Worm (Caenorhabditis elegans): ENCODE measurements around the gene C02F5.2.

C02F5.2 gene

ce11 chrIII:8242809-8243208 lies 6.6 kb upstream of the C02F5.2 start, which contains the start of gene C02F5.12 (continued):
- TF ChIP-seq mep-1 (tag; optimal IDR thresholded peaks at IDR 0.05): peak; percentile 63
- TF ChIP-seq sptf-1 (tag; optimal IDR thresholded peaks at IDR 0.05): no peak
- TF ChIP-seq nhr-85 (tag): peak; percentile 46
- TF ChIP-seq ces-1 (GFP tag; optimal IDR thresholded peaks at IDR 0.05): no peak
- no peak for TF ChIP-seq nhr-19 (GFP tag; conservative IDR thresholded peaks at IDR 0.05)
- TF ChIP-seq nhr-84 (tag; optimal IDR thresholded peaks at IDR 0.05): no peak
- no peak for TF ChIP-seq C16A3.4 (tag; optimal IDR thresholded peaks at IDR 0.05)
- no peak for TF ChIP-seq irx-1 (tag; optimal IDR thresholded peaks at IDR 0.05)
- no peak for TF ChIP-seq nhr-76 (tag; optimal IDR thresholded peaks at IDR 0.05)
- no peak for TF ChIP-seq lin-15B (tag; optimal IDR thresholded peaks at IDR 0.05)
- TF ChIP-seq elt-3 (tag; optimal IDR thresholded peaks at IDR 0.05): no peak
- no peak for TF ChIP-seq nhr-47 (tag; optimal IDR thresholded peaks at IDR 0.05)
- no peak for TF ChIP-seq nhr-28 (tag; optimal IDR thresholded peaks at IDR 0.05)
- TF ChIP-seq xbp-1 (tag; optimal IDR thresholded peaks at IDR 0.05): no peak
- TF ChIP-seq egl-13 (tag; optimal IDR thresholded peaks at IDR 0.05): no peak
- TF ChIP-seq nhr-237 (tag; optimal IDR thresholded peaks at IDR 0.05): no peak
- TF ChIP-seq ceh-82 (tag; optimal IDR thresholded peaks at IDR 0.05): no peak
- TF ChIP-seq jun-1 (tag; optimal IDR thresholded peaks at IDR 0.05): no peak
- TF ChIP-seq tbx-2 (tag; optimal IDR thresholded peaks at IDR 0.05): no peak
- peak; percentile 11 for TF ChIP-seq rnt-1 (tag; optimal IDR thresholded peaks at IDR 0.05)
- no peak for TF ChIP-seq mef-2 (tag; optimal IDR thresholded peaks at IDR 0.05)
- TF ChIP-seq blmp-1 (tag; optimal IDR thresholded peaks at IDR 0.05): peak; percentile 64
- no peak for TF ChIP-seq egl-27 (tag; optimal IDR thresholded peaks at IDR 0.05)
- no peak for TF ChIP-seq C34B4.2 (tag; optimal IDR thresholded peaks at IDR 0.05)
- TF ChIP-seq elt-2 (tag; optimal IDR thresholded peaks at IDR 0.05): no peak
- TF ChIP-seq nhr-12 (tag; optimal IDR thresholded peaks at IDR 0.05): no peak
- no peak for TF ChIP-seq grh-1 (GFP tag; IDR thresholded peaks at IDR 0.05)
- no peak for TF ChIP-seq mdl-1 (tag; optimal IDR thresholded peaks at IDR 0.05)
- no peak for TF ChIP-seq ceh-63 (GFP tag; optimal IDR thresholded peaks at IDR 0.05)
- no peak for TF ChIP-seq ets-5 (GFP tag; IDR thresholded peaks at IDR 0.05)
- TF ChIP-seq pag-3 (tag; optimal IDR thresholded peaks at IDR 0.05; ENCODE audit: borderline replicate concordance, insufficient read depth): no peak
- TF ChIP-seq aly-2 (tag; optimal IDR thresholded peaks at IDR 0.05): no peak
- no peak for TF ChIP-seq snpc-4 (tag; optimal IDR thresholded peaks at IDR 0.05)
- no peak for TF ChIP-seq unc-62 (GFP tag; optimal IDR thresholded peaks at IDR 0.05)
- no peak for TF ChIP-seq zip-4 (GFP tag; optimal IDR thresholded peaks at IDR 0.05)
- TF ChIP-seq mab-9 (GFP tag; IDR thresholded peaks at IDR 0.05): no peak
- no peak for TF ChIP-seq C04F5.9 (tag; optimal IDR thresholded peaks at IDR 0.05)
- TF ChIP-seq fkh-10 (GFP tag; optimal IDR thresholded peaks at IDR 0.05): no peak
- peak; percentile 32 for TF ChIP-seq lin-14 (GFP tag; optimal IDR thresholded peaks at IDR 0.05)
- TF ChIP-seq lin-39 (tag; optimal IDR thresholded peaks at IDR 0.05): no peak
- TF ChIP-seq hlh-4 (tag; optimal IDR thresholded peaks at IDR 0.05): no peak
- TF ChIP-seq F16B12.6 (tag; optimal IDR thresholded peaks at IDR 0.05): no peak
- TF ChIP-seq zag-1 (tag; optimal IDR thresholded peaks at IDR 0.05): no peak
- peak; percentile 11 to 32 for TF ChIP-seq lsy-2 (tag; optimal IDR thresholded peaks at IDR 0.05)
- TF ChIP-seq pax-3 (tag; optimal IDR thresholded peaks at IDR 0.05): no peak
- TF ChIP-seq unc-86 (tag; optimal IDR thresholded peaks at IDR 0.05): no peak
- TF ChIP-seq ztf-4 (tag; optimal IDR thresholded peaks at IDR 0.05): no peak
- no peak for TF ChIP-seq unc-98 (GFP tag; IDR thresholded peaks at IDR 0.05)
- TF ChIP-seq isw-1 (GFP tag; IDR thresholded peaks at IDR 0.05): no peak
- TF ChIP-seq lin-13 (GFP tag; optimal IDR thresholded peaks at IDR 0.05): no peak
- no peak for TF ChIP-seq sup-37 (GFP tag; optimal IDR thresholded peaks at IDR 0.05)
- TF ChIP-seq nhr-11 (tag; optimal IDR thresholded peaks at IDR 0.05): no peak
- TF ChIP-seq lin-35 (GFP tag; optimal IDR thresholded peaks at IDR 0.05): peak in 1 of 2 experiments; percentile 21
- no peak for TF ChIP-seq ceh-90 (tag; optimal IDR thresholded peaks at IDR 0.05)
- no peak for TF ChIP-seq unc-30 (tag; optimal IDR thresholded peaks at IDR 0.05)
